Worm (Caenorhabditis elegans) whole organism, L3 larva: ENCODE measurements around the gene C12D8.9.

Experiments
- R02D3.7 ChIP-seq: fragments of 150-350 bp; optimal IDR thresholded peaks from 2 replicates; lab custom pipeline; 2014; ENCODE audit warnings: missing biosample characterization, missing genetic modification characterization
- hmg-11 ChIP-seq: sonication (generic microtip); optimal IDR thresholded peaks from 2 replicates; lab custom pipeline; 2016; ENCODE audit warnings: missing genetic modification characterization, missing compliant biosample characterization
- lin-39 ChIP-seq: fragments of 150-350 bp; optimal IDR thresholded peaks from 2 replicates; lab custom pipeline; 2018; ENCODE audit warnings: missing biosample characterization, missing genetic modification reagents, missing genetic modification characterization
- mdl-1 ChIP-seq: fragments of 150-350 bp; optimal IDR thresholded peaks from 2 replicates; lab custom pipeline; 2014; ENCODE audit warnings: missing biosample characterization, missing genetic modification characterization
- nhr-11 ChIP-seq: fragments of 150-350 bp; optimal IDR thresholded peaks from 2 replicates; lab custom pipeline; 2014; ENCODE audit warnings: missing biosample characterization, missing genetic modification characterization
- nhr-237 ChIP-seq: fragments of 150-350 bp; optimal IDR thresholded peaks from 2 replicates; lab custom pipeline; 2014; ENCODE audit warnings: missing biosample characterization, missing genetic modification characterization
- nhr-76 ChIP-seq: fragments of 150-350 bp; sonication (generic microtip); optimal IDR thresholded peaks from 5 replicates; lab custom pipeline; 2014; ENCODE audit warnings: missing biosample characterization, missing genetic modification characterization
- tbx-2 ChIP-seq: sonication (generic microtip); optimal IDR thresholded peaks from 2 replicates; lab custom pipeline; 2016; ENCODE audit warnings: mild to moderate bottlenecking, missing genetic modification characterization, missing compliant biosample characterization
- unc-62 ChIP-seq: fragments of 150-350 bp; sonication (generic microtip); optimal IDR thresholded peaks from 4 replicates; lab custom pipeline; 2014; ENCODE audit warnings: missing biosample characterization, missing genetic modification reagents, missing genetic modification characterization

ce11 chrV:10247673-10248239 is 4.8 kb upstream of the C12D8.9 start:
- TF ChIP-seq nhr-11 (tag; lab: Kevin White, UChicago), result no peak
- TF ChIP-seq nhr-237 (tag; lab: Kevin White, UChicago), result no peak
- TF ChIP-seq R02D3.7 (tag; lab: Kevin White, UChicago), result no peak
- no peak for TF ChIP-seq mdl-1 (tag; lab: Kevin White, UChicago)
- no peak for TF ChIP-seq nhr-76 (tag; lab: Kevin White, UChicago)
- no peak for TF ChIP-seq tbx-2
- TF ChIP-seq unc-62, result no peak
- TF ChIP-seq lin-39 (tag; lab: Kevin White, UChicago), result no peak
- no peak for TF ChIP-seq hmg-11 (tag; lab: Kevin White, UChicago)
